Fruit fly (Drosophila melanogaster) whole organism, embryonic: ENCODE results near the gene CG45207.

Experiments
- Bgb ChIP-seq: fragments of 200-800 bp; sonication (Bioruptor generic); IDR thresholded peaks from 2 replicates; pipeline ENCODE4 v1.3.6; 2022; ENCODE audit warnings: missing biosample characterization, missing genetic modification characterization; ENCODE audit not compliant: partially characterized antibody
- CG10267 ChIP-seq: fragments of 200-800 bp; sonication (Bioruptor generic); optimal IDR thresholded peaks from 2 replicates; lab custom pipeline; 2018; ENCODE audit warnings: missing biosample characterization, mild to moderate bottlenecking, missing genetic modification characterization, moderate library complexity
- CG1233 ChIP-seq: fragments of 200-800 bp; sonication (Bioruptor generic); optimal IDR thresholded peaks from 4 replicates; lab custom pipeline; 2018; ENCODE audit warnings: missing biosample characterization, mild to moderate bottlenecking, missing genetic modification characterization
- CG13624 ChIP-seq: fragments of 200-800 bp; sonication (Bioruptor generic); optimal IDR thresholded peaks from 2 replicates; lab custom pipeline; 2016; ENCODE audit warnings: missing biosample characterization, missing genetic modification characterization
- CG14710 ChIP-seq: fragments of 200-800 bp; sonication (Bioruptor generic); optimal IDR thresholded peaks from 3 replicates; lab custom pipeline; 2019; ENCODE audit warnings: missing biosample characterization, mild to moderate bottlenecking, missing genetic modification characterization, moderate library complexity
- CG1603 ChIP-seq: fragments of 200-800 bp; sonication (Bioruptor generic); optimal IDR thresholded peaks from 2 replicates; lab custom pipeline; 2019; ENCODE audit warnings: missing biosample characterization, mild to moderate bottlenecking, missing genetic modification characterization, moderate library complexity
- CG16813 ChIP-seq: fragments of 200-800 bp; sonication (Bioruptor generic); IDR thresholded peaks from 3 replicates; pipeline ENCODE4 v1.3.6; 2022; ENCODE audit warnings: missing biosample characterization, missing genetic modification characterization; ENCODE audit not compliant: partially characterized antibody
- CG16863 ChIP-seq: fragments of 200-800 bp; sonication (Bioruptor generic); optimal IDR thresholded peaks from 3 replicates; lab custom pipeline; 2016; ENCODE audit warnings: missing biosample characterization, missing genetic modification characterization
- CG18011 ChIP-seq: fragments of 200-800 bp; sonication (Bioruptor generic); optimal IDR thresholded peaks from 2 replicates; lab custom pipeline; 2017; ENCODE audit warnings: missing biosample characterization, missing genetic modification characterization, mild to moderate bottlenecking, moderate library complexity, missing genotype
- CG18476 ChIP-seq: fragments of 200-800 bp; sonication (Bioruptor generic); optimal IDR thresholded peaks from 2 replicates; lab custom pipeline; 2016; ENCODE audit warnings: missing biosample characterization, mild to moderate bottlenecking, missing genetic modification characterization
- CG2129 ChIP-seq: fragments of 200-800 bp; sonication (Bioruptor generic); IDR thresholded peaks from 2 replicates; pipeline ENCODE4 v1.3.6; 2022; ENCODE audit warnings: missing biosample characterization, missing genetic modification characterization; ENCODE audit not compliant: partially characterized antibody
- CG30403 ChIP-seq: fragments of 200-800 bp; sonication (Bioruptor generic); optimal IDR thresholded peaks from 3 replicates; lab custom pipeline; 2016; ENCODE audit warnings: missing biosample characterization, missing genetic modification characterization
- CG6689 ChIP-seq: fragments of 200-800 bp; sonication (Bioruptor generic); IDR thresholded peaks from 2 replicates; pipeline ENCODE4 v1.3.6; 2022; ENCODE audit warnings: missing biosample characterization, missing genetic modification characterization
- CG6791 ChIP-seq: fragments of 200-800 bp; sonication (Bioruptor generic); IDR thresholded peaks from 3 replicates; pipeline ENCODE4 v1.3.6; 2022; ENCODE audit warnings: missing biosample characterization, missing genetic modification characterization; ENCODE audit not compliant: partially characterized antibody
- CG7372 ChIP-seq: fragments of 200-800 bp; sonication (Bioruptor generic); IDR thresholded peaks from 2 replicates; pipeline ENCODE4 v1.3.6; 2022; ENCODE audit warnings: missing biosample characterization, missing genetic modification characterization
- CG7556 ChIP-seq: fragments of 200-800 bp; sonication (Bioruptor generic); optimal IDR thresholded peaks from 2 replicates; lab custom pipeline; 2017; ENCODE audit warnings: missing biosample characterization, mild to moderate bottlenecking, missing genetic modification characterization
- CG9437 ChIP-seq: fragments of 200-800 bp; sonication (Bioruptor generic); optimal IDR thresholded peaks from 2 replicates; lab custom pipeline; 2018; ENCODE audit warnings: missing biosample characterization, mild to moderate bottlenecking, missing genetic modification characterization
- CrebB ChIP-seq: fragments of 200-800 bp; sonication (Bioruptor generic); optimal IDR thresholded peaks from 3 replicates; lab custom pipeline; 2018; ENCODE audit warnings: missing biosample characterization, mild to moderate bottlenecking, missing genetic modification characterization
- Deaf1 ChIP-seq: fragments of 200-800 bp; optimal IDR thresholded peaks from 3 replicates; lab custom pipeline; 2019; ENCODE audit warnings: missing biosample characterization, mild to moderate bottlenecking, missing genetic modification characterization, moderate library complexity
- Doc3 ChIP-seq: fragments of 200-800 bp; sonication (Bioruptor generic); IDR thresholded peaks from 3 replicates; pipeline ENCODE4 v1.3.6; 2022; ENCODE audit warnings: missing biosample characterization, missing genetic modification characterization; ENCODE audit not compliant: partially characterized antibody
- E2f1 ChIP-seq: fragments of 200-800 bp; sonication (Bioruptor generic); IDR thresholded peaks from 2 replicates; pipeline ENCODE4 v1.3.6; 2022; ENCODE audit warnings: missing biosample characterization, missing genetic modification characterization
- Ets65A ChIP-seq: fragments of 200-800 bp; sonication (Bioruptor generic); peaks from one replicate; lab custom pipeline; 2016; ENCODE audit warnings: missing biosample characterization, missing genetic modification characterization
- Fer3 ChIP-seq: fragments of 200-800 bp; sonication (Bioruptor generic); optimal IDR thresholded peaks from 2 replicates; lab custom pipeline; 2018; ENCODE audit warnings: missing biosample characterization, mild to moderate bottlenecking, missing genetic modification characterization, moderate library complexity
- HHEX ChIP-seq: fragments of 200-800 bp; sonication (Bioruptor generic); optimal IDR thresholded peaks from 3 replicates; lab custom pipeline; 2017; ENCODE audit warnings: missing biosample characterization, mild to moderate bottlenecking, missing genetic modification characterization, missing genetic modification reagents
- Hand ChIP-seq: fragments of 200-800 bp; sonication (Bioruptor generic); optimal IDR thresholded peaks from 2 replicates; lab custom pipeline; 2017; ENCODE audit warnings: mild to moderate bottlenecking, missing biosample characterization, missing genetic modification reagents, missing genetic modification characterization
- HmgZ ChIP-seq: fragments of 200-800 bp; sonication (Bioruptor generic); optimal IDR thresholded peaks from 2 replicates; lab custom pipeline; 2018; ENCODE audit warnings: missing biosample characterization, mild to moderate bottlenecking, missing genetic modification characterization
- Hmr ChIP-seq: fragments of 200-800 bp; sonication (Bioruptor generic); optimal IDR thresholded peaks from 3 replicates; lab custom pipeline; 2017; ENCODE audit warnings: mild to moderate bottlenecking, missing biosample characterization, missing genetic modification reagents, missing genetic modification characterization
- Jarid2 ChIP-seq: fragments of 200-800 bp; sonication (Bioruptor generic); optimal IDR thresholded peaks from 3 replicates; lab custom pipeline; 2017; ENCODE audit warnings: mild to moderate bottlenecking, missing biosample characterization, missing genetic modification reagents, missing genetic modification characterization
- Mrtf ChIP-seq: fragments of 200-800 bp; sonication (Bioruptor generic); IDR thresholded peaks from 3 replicates; pipeline ENCODE4 v1.3.6; 2022; ENCODE audit warnings: missing biosample characterization, missing genetic modification characterization
- Pdp1 ChIP-seq, 2 experiments: fragments of 200-800 bp; sonication (Bioruptor generic); optimal IDR thresholded peaks; 3 replicates each; lab custom pipeline; 2016; ENCODE audit warnings: missing biosample characterization in 2 of 2, missing genetic modification characterization in 2 of 2, mild to moderate bottlenecking in 1 of 2, moderate library complexity in 1 of 2
- Sry-β ChIP-seq: fragments of 200-800 bp; sonication (Bioruptor generic); optimal IDR thresholded peaks from 2 replicates; lab custom pipeline; 2018; ENCODE audit warnings: missing biosample characterization, mild to moderate bottlenecking, missing genetic modification characterization, moderate library complexity
- Xrp1 ChIP-seq: fragments of 200-800 bp; sonication (Bioruptor generic); IDR thresholded peaks from 2 replicates; pipeline ENCODE4 v1.3.6; 2022; ENCODE audit warnings: missing biosample characterization, missing genetic modification characterization
- YL-1 ChIP-seq: fragments of 200-800 bp; sonication (Bioruptor generic); optimal IDR thresholded peaks from 3 replicates; lab custom pipeline; 2017; ENCODE audit warnings: missing biosample characterization, mild to moderate bottlenecking, missing genetic modification characterization
- abd-A ChIP-seq: fragments of 200-800 bp; sonication (Bioruptor generic); optimal IDR thresholded peaks from 3 replicates; lab custom pipeline; 2019; ENCODE audit warnings: missing biosample characterization, mild to moderate bottlenecking, missing genetic modification characterization, moderate library complexity
- bigmax ChIP-seq: fragments of 200-800 bp; sonication (Bioruptor generic); optimal IDR thresholded peaks from 2 replicates; lab custom pipeline; 2018; ENCODE audit warnings: missing biosample characterization, mild to moderate bottlenecking, missing genetic modification characterization
- croc ChIP-seq: fragments of 200-800 bp; sonication (Bioruptor generic); conservative IDR thresholded peaks from 3 replicates; pipeline ENCODE4 v1.3.6; 2022; ENCODE audit warnings: missing biosample characterization, missing genetic modification characterization
- crp ChIP-seq, 2 experiments: fragments of 200-800 bp; sonication (Bioruptor generic); optimal IDR thresholded peaks; 2 replicates in 1 of 2; 3 replicates in 1 of 2; lab custom pipeline; 2017; ENCODE audit warnings: missing biosample characterization in 2 of 2, missing genetic modification characterization in 2 of 2, mild to moderate bottlenecking in 1 of 2, moderate library complexity in 1 of 2
- disco-r ChIP-seq: fragments of 200-800 bp; sonication (Bioruptor generic); optimal IDR thresholded peaks from 2 replicates; lab custom pipeline; 2016; ENCODE audit warnings: missing biosample characterization, missing genetic modification characterization
- grau ChIP-seq: fragments of 200-800 bp; optimal IDR thresholded peaks from 3 replicates; lab custom pipeline; 2019; ENCODE audit warnings: missing biosample characterization, mild to moderate bottlenecking, missing genetic modification characterization, moderate library complexity
- insv ChIP-seq, 2 experiments: fragments of 200-800 bp; sonication (Bioruptor generic); optimal IDR thresholded peaks; 3 replicates each; lab custom pipeline; 2016 to 2018; ENCODE audit warnings: missing biosample characterization in 2 of 2, missing genetic modification characterization in 2 of 2
- inv ChIP-seq: fragments of 200-800 bp; sonication (Bioruptor generic); IDR thresholded peaks from 2 replicates; pipeline ENCODE4 v1.3.6; 2022; ENCODE audit warnings: missing biosample characterization, missing genetic modification characterization; ENCODE audit not compliant: partially characterized antibody
- sens ChIP-seq: fragments of 200-800 bp; sonication (Bioruptor generic); peaks from one replicate; lab custom pipeline; 2016; ENCODE audit warnings: missing biosample characterization, missing genetic modification characterization
- tin ChIP-seq: fragments of 200-800 bp; sonication (Bioruptor generic); optimal IDR thresholded peaks from 3 replicates; lab custom pipeline; 2016; ENCODE audit warnings: missing biosample characterization, missing genetic modification characterization
- tup ChIP-seq: fragments of 200-800 bp; sonication (Bioruptor generic); optimal IDR thresholded peaks from 2 replicates; lab custom pipeline; 2016; ENCODE audit warnings: missing biosample characterization, mild to moderate bottlenecking, missing genetic modification characterization, moderate library complexity
- unc-4 ChIP-seq: fragments of 200-800 bp; sonication (Bioruptor generic); IDR thresholded peaks from 2 replicates; pipeline ENCODE4 v1.3.6; 2022; ENCODE audit warnings: missing biosample characterization, missing genetic modification characterization; ENCODE audit not compliant: partially characterized antibody
- vnd ChIP-seq: fragments of 200-800 bp; sonication (Bioruptor generic); IDR thresholded peaks from 3 replicates; pipeline ENCODE4 v1.3.6; 2022; ENCODE audit warnings: missing biosample characterization, missing genetic modification characterization; ENCODE audit not compliant: partially characterized antibody

CG45207 gene

dm6 chr3R:15803502-15804461 lies 28.6 kb upstream of the CG45207 start, which contains the start of gene alpha-Man-IIb (continued):
- TF ChIP-seq CG10267 (tag; lab: Kevin White, UChicago) (peak; percentile 56), insv (GFP tag; optimal IDR thresholded peaks at IDR 0.05; lab: Kevin White, UChicago) (peak in 1 of 2 experiments; percentile 5), CG9437 (GFP tag; lab: Kevin White, UChicago) (no peak), tin (GFP tag; lab: Kevin White, UChicago) (peak; percentile 15), CG2129 (peak; percentile 58; the same call in 1 of the 2 replicates), Bgb (GFP tag; lab: Robert Waterston, UW) (peak; percentile 79), CG6791 (GFP tag; lab: Robert Waterston, UW) (peak; percentile 50; the same call in 1 of the 3 replicates), unc-4 (GFP tag; lab: Robert Waterston, UW) (peak; percentile 88), Fer3 (tag; lab: Kevin White, UChicago) (no peak), E2f1 (GFP tag; lab: Robert Waterston, UW) (no peak), CG7556 (GFP tag; lab: Kevin White, UChicago) (peak; percentile 7), CG18011 (no peak), CG1233 (peak; percentile 6), bigmax (GFP tag; lab: Kevin White, UChicago) (peak; percentile 28), CG1603 (tag; lab: Kevin White, UChicago) (peak; percentile 53), CG13624 (GFP tag; lab: Kevin White, UChicago) (peak; percentile 0), abd-A (tag; lab: Kevin White, UChicago) (peak; percentile 80), Pdp1 (GFP tag; optimal IDR thresholded peaks at IDR 0.05; lab: Kevin White, UChicago) (peak; percentile 22), CrebB (tag; lab: Kevin White, UChicago) (peak; percentile 19), grau (tag; lab: Kevin White, UChicago) (peak; percentile 21), disco-r (GFP tag; lab: Kevin White, UChicago) (no peak), sens (peak; percentile 81), HHEX (GFP tag; lab: Kevin White, UChicago) (peak; percentile 13), Jarid2 (GFP tag; lab: Kevin White, UChicago) (peak; percentile 95), vnd (GFP tag; lab: Robert Waterston, UW) (peak; percentile 80), inv (peak; percentile 58), Xrp1 (GFP tag; lab: Robert Waterston, UW) (peak; percentile 19; the same call in 1 of the 2 replicates), Sry-β (no peak), Hand (no peak), CG16863 (GFP tag; lab: Kevin White, UChicago) (no peak), Doc3 (peak; percentile 92), tup (GFP tag; lab: Kevin White, UChicago) (peak; percentile 15), YL-1 (GFP tag; lab: Kevin White, UChicago) (peak; percentile 4), Ets65A (GFP tag; lab: Kevin White, UChicago) (peak; percentile 85), CG18476 (GFP tag; lab: Kevin White, UChicago) (peak; percentile 4), Hmr (GFP tag; lab: Kevin White, UChicago) (peak; percentile 52), CG6689 (GFP tag; lab: Robert Waterston, UW) (no peak), crp (GFP tag; optimal IDR thresholded peaks at IDR 0.05; lab: Kevin White, UChicago) (peak in 1 of 2 experiments; percentile 71), CG16813 (GFP tag; lab: Robert Waterston, UW) (peak; percentile 69; the same call in 2 of the 3 replicates), Deaf1 (peak; percentile 60), HmgZ (tag; lab: Kevin White, UChicago) (peak; percentile 65), croc (GFP tag; lab: Robert Waterston, UW) (no peak), CG30403 (GFP tag; lab: Kevin White, UChicago) (peak; percentile 18), CG14710 (tag; lab: Kevin White, UChicago) (peak; percentile 48), CG7372 (no peak), Mrtf (GFP tag; lab: Robert Waterston, UW) (peak; percentile 39; the same call in 1 of the 3 replicates)
